Fruit fly (Drosophila melanogaster): Measurements from ENCODE around the gene CG45065.

- TF ChIP-seq Myc (optimal IDR thresholded peaks at IDR 0.05) (no peak), h (optimal IDR thresholded peaks at IDR 0.05) (no peak), Sin3A (optimal IDR thresholded peaks at IDR 0.05) (no peak), insv (optimal IDR thresholded peaks at IDR 0.05) (no peak)
These were observed 33.5 kb downstream of the CG45065 start, which contains the start of gene CG9522 for dm6 chrX:14848755-14849354.

All from Kc167 (cell line).